Worm (Caenorhabditis elegans) whole organism, L3 larva: ENCODE measurements around the gene tpk-1.

Source experiments
- R02D3.7 ChIP-seq: fragments of 150-350 bp; optimal IDR thresholded peaks from 2 replicates; lab custom pipeline; 2014; ENCODE audit warnings: missing biosample characterization, missing genetic modification characterization
- ZK546.5 ChIP-seq: sonication (generic microtip); optimal IDR thresholded peaks from 2 replicates; lab custom pipeline; 2017; ENCODE audit warnings: missing biosample characterization, missing genetic modification characterization
- aly-2 ChIP-seq: fragments of 150-350 bp; optimal IDR thresholded peaks from 2 replicates; lab custom pipeline; 2014; ENCODE audit warnings: missing biosample characterization, missing genetic modification characterization
- ama-1 ChIP-seq: fragments of 150-350 bp; optimal IDR thresholded peaks from 2 replicates; lab custom pipeline; 2018
- ceh-16 ChIP-seq: sonication (generic microtip); optimal IDR thresholded peaks from 2 replicates; lab custom pipeline; 2017; ENCODE audit warnings: missing biosample characterization, missing genetic modification characterization
- ceh-28 ChIP-seq: fragments of 150-350 bp; optimal IDR thresholded peaks from 2 replicates; lab custom pipeline; 2014; ENCODE audit warnings: missing biosample characterization, missing genetic modification reagents, missing genetic modification characterization
- ceh-82 ChIP-seq: fragments of 150-350 bp; optimal IDR thresholded peaks from 2 replicates; lab custom pipeline; 2014; ENCODE audit warnings: missing biosample characterization, missing genetic modification characterization
- ceh-9 ChIP-seq: sonication (generic microtip); optimal IDR thresholded peaks from 2 replicates; lab custom pipeline; 2018; ENCODE audit warnings: missing biosample characterization, missing genetic modification characterization
- daf-12 ChIP-seq: fragments of 150-350 bp; optimal IDR thresholded peaks from 2 replicates; lab custom pipeline; 2014; ENCODE audit warnings: missing biosample characterization, missing genetic modification reagents, missing genetic modification characterization
- egl-27 ChIP-seq: sonication (generic microtip); optimal IDR thresholded peaks from 4 replicates; lab custom pipeline; 2017; ENCODE audit warnings: missing biosample characterization, missing genetic modification reagents, missing genetic modification characterization
- egl-5 ChIP-seq: fragments of 150-350 bp; optimal IDR thresholded peaks from 2 replicates; lab custom pipeline; 2017; ENCODE audit warnings: missing biosample characterization, missing genetic modification reagents, missing genetic modification characterization, inconsistent platforms
- elt-1 ChIP-seq: fragments of 150-350 bp; optimal IDR thresholded peaks from 2 replicates; lab custom pipeline; 2014; ENCODE audit warnings: missing biosample characterization, missing genetic modification characterization
- elt-2 ChIP-seq: sonication (generic microtip); optimal IDR thresholded peaks from 2 replicates; lab custom pipeline; 2016; ENCODE audit warnings: missing genetic modification reagents, mild to moderate bottlenecking, missing genetic modification characterization, missing compliant biosample characterization
- elt-3 ChIP-seq, 3 experiments: fragments of 150-350 bp in 1 of 3; sonication (generic microtip) in 2 of 3; optimal IDR thresholded peaks; 2 replicates in 2 of 3; 4 replicates in 1 of 3; lab custom pipeline; 2014 to 2017; ENCODE audit warnings: missing biosample characterization in 3 of 3, missing genetic modification characterization in 3 of 3
- eor-1 ChIP-seq, 2 experiments: fragments of 150-350 bp; optimal IDR thresholded peaks; 2 replicates each; lab custom pipeline; 2014 to 2018; ENCODE audit warnings: missing biosample characterization in 2 of 2, missing genetic modification characterization in 2 of 2
- fkh-10 ChIP-seq: sonication (generic microtip); optimal IDR thresholded peaks from 2 replicates; lab custom pipeline; 2017; ENCODE audit warnings: missing biosample characterization, missing genetic modification reagents, missing genetic modification characterization
- fkh-2 ChIP-seq: fragments of 150-350 bp; optimal IDR thresholded peaks from 2 replicates; lab custom pipeline; 2014; ENCODE audit warnings: missing biosample characterization, missing genetic modification reagents, missing genetic modification characterization
- fos-1 ChIP-seq: fragments of 150-350 bp; optimal IDR thresholded peaks from 2 replicates; lab custom pipeline; 2014; ENCODE audit warnings: missing biosample characterization, missing genetic modification characterization
- hmg-11 ChIP-seq: sonication (generic microtip); optimal IDR thresholded peaks from 2 replicates; lab custom pipeline; 2016; ENCODE audit warnings: missing genetic modification characterization, missing compliant biosample characterization
- jun-1 ChIP-seq: fragments of 150-350 bp; optimal IDR thresholded peaks from 2 replicates; lab custom pipeline; 2014; ENCODE audit warnings: missing biosample characterization, missing genetic modification reagents, missing genetic modification characterization
- lin-15B ChIP-seq: fragments of 150-350 bp; optimal IDR thresholded peaks from 2 replicates; lab custom pipeline; 2014; ENCODE audit warnings: missing biosample characterization, missing genetic modification characterization
- lin-39 ChIP-seq: fragments of 150-350 bp; optimal IDR thresholded peaks from 2 replicates; lab custom pipeline; 2018; ENCODE audit warnings: missing biosample characterization, missing genetic modification reagents, missing genetic modification characterization
- lsy-12 ChIP-seq: sonication (generic microtip); optimal IDR thresholded peaks from 2 replicates; lab custom pipeline; 2016; ENCODE audit warnings: mild to moderate bottlenecking, missing genetic modification characterization, missing compliant biosample characterization
- mdl-1 ChIP-seq: fragments of 150-350 bp; optimal IDR thresholded peaks from 2 replicates; lab custom pipeline; 2014; ENCODE audit warnings: missing biosample characterization, missing genetic modification characterization
- mml-1 ChIP-seq: fragments of 150-350 bp; sonication (generic microtip); optimal IDR thresholded peaks from 3 replicates; lab custom pipeline; 2014; ENCODE audit warnings: missing biosample characterization, missing genetic modification characterization
- nfya-1 ChIP-seq: sonication (generic microtip); optimal IDR thresholded peaks from 2 replicates; lab custom pipeline; 2017; ENCODE audit warnings: missing genetic modification characterization, mild to moderate bottlenecking, missing compliant biosample characterization, antibody characterized with exemption, moderate library complexity; ENCODE audit not compliant: insufficient read depth
- nhr-11 ChIP-seq: fragments of 150-350 bp; optimal IDR thresholded peaks from 2 replicates; lab custom pipeline; 2014; ENCODE audit warnings: missing biosample characterization, missing genetic modification characterization
- nhr-12 ChIP-seq: fragments of 150-350 bp; optimal IDR thresholded peaks from 2 replicates; lab custom pipeline; 2014; ENCODE audit warnings: missing biosample characterization, missing genetic modification characterization
- nhr-23 ChIP-seq: fragments of 150-350 bp; optimal IDR thresholded peaks from 2 replicates; lab custom pipeline; 2014; ENCODE audit warnings: missing biosample characterization, missing genetic modification reagents, missing genetic modification characterization
- nhr-237 ChIP-seq: fragments of 150-350 bp; optimal IDR thresholded peaks from 2 replicates; lab custom pipeline; 2014; ENCODE audit warnings: missing biosample characterization, missing genetic modification characterization
- nhr-25 ChIP-seq: sonication (generic microtip); optimal IDR thresholded peaks from 2 replicates; lab custom pipeline; 2017; ENCODE audit warnings: missing biosample characterization, missing genetic modification characterization
- nhr-28 ChIP-seq: fragments of 150-350 bp; optimal IDR thresholded peaks from 2 replicates; lab custom pipeline; 2014; ENCODE audit warnings: missing biosample characterization, missing genetic modification characterization
- nhr-43 ChIP-seq: sonication (generic microtip); optimal IDR thresholded peaks from 2 replicates; lab custom pipeline; 2016; ENCODE audit warnings: mild to moderate bottlenecking, missing genetic modification characterization, missing compliant biosample characterization; ENCODE audit not compliant: poor library complexity, severe bottlenecking
- nhr-67 ChIP-seq: fragments of 150-350 bp; optimal IDR thresholded peaks from 2 replicates; lab custom pipeline; 2014; ENCODE audit warnings: missing biosample characterization, missing genetic modification characterization
- nhr-76 ChIP-seq: fragments of 150-350 bp; sonication (generic microtip); optimal IDR thresholded peaks from 5 replicates; lab custom pipeline; 2014; ENCODE audit warnings: missing biosample characterization, missing genetic modification characterization
- nhr-77 ChIP-seq: fragments of 150-350 bp; optimal IDR thresholded peaks from 2 replicates; lab custom pipeline; 2014; ENCODE audit warnings: missing biosample characterization, missing genetic modification characterization
- pha-4 ChIP-seq: fragments of 150-350 bp; optimal IDR thresholded peaks from 2 replicates; lab custom pipeline; 2014; ENCODE audit warnings: missing biosample characterization, missing genetic modification reagents, missing genetic modification characterization
- pqm-1 ChIP-seq: fragments of 150-350 bp; optimal IDR thresholded peaks from 2 replicates; lab custom pipeline; 2017; ENCODE audit warnings: missing biosample characterization, missing genetic modification characterization, inconsistent platforms
- sea-2 ChIP-seq: fragments of 150-350 bp; sonication (generic microtip); optimal IDR thresholded peaks from 4 replicates; lab custom pipeline; 2014; ENCODE audit warnings: missing biosample characterization, missing genetic modification reagents, missing genetic modification characterization
- skn-1 ChIP-seq: fragments of 150-350 bp; optimal IDR thresholded peaks from 2 replicates; lab custom pipeline; 2014; ENCODE audit warnings: missing biosample characterization, missing genetic modification characterization
- snpc-4 ChIP-seq: fragments of 150-350 bp; optimal IDR thresholded peaks from 2 replicates; lab custom pipeline; 2014; ENCODE audit warnings: missing biosample characterization, missing genetic modification characterization
- tbx-2 ChIP-seq: sonication (generic microtip); optimal IDR thresholded peaks from 2 replicates; lab custom pipeline; 2016; ENCODE audit warnings: mild to moderate bottlenecking, missing genetic modification characterization, missing compliant biosample characterization
- unc-39 ChIP-seq: sonication (generic microtip); optimal IDR thresholded peaks from 4 replicates; lab custom pipeline; 2017; ENCODE audit warnings: missing biosample characterization, missing genetic modification characterization
- unc-62 ChIP-seq: fragments of 150-350 bp; sonication (generic microtip); optimal IDR thresholded peaks from 4 replicates; lab custom pipeline; 2014; ENCODE audit warnings: missing biosample characterization, missing genetic modification reagents, missing genetic modification characterization
- zag-1 ChIP-seq: fragments of 150-350 bp; optimal IDR thresholded peaks from 2 replicates; lab custom pipeline; 2014; ENCODE audit warnings: missing biosample characterization, missing genetic modification characterization
- ztf-11 ChIP-seq: fragments of 150-350 bp; optimal IDR thresholded peaks from 2 replicates; lab custom pipeline; 2014; ENCODE audit warnings: missing biosample characterization, missing genetic modification characterization
- ztf-4 ChIP-seq: fragments of 150-350 bp; optimal IDR thresholded peaks from 2 replicates; lab custom pipeline; 2014; ENCODE audit warnings: missing biosample characterization, missing genetic modification characterization

Gene tpk-1

DNA sequence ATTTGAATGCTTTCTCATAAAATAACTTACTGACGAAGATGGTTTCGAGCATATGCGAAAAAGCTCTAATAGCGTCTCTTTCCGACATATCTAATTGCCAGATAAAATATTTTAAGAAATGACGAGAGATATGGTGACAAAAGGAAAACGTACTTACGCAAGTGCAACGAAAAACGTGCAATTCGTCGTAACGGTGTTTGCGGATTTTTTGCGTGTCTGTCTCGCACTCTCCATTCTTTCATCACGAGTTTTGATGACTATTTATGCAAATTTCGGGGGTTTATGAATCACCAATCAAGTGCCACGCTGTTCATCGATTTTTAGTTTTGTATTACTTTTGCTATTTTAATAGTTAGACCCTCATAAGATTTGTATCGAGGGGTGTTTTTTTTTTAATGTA is 23.0 kb upstream of the tpk-1 start, which contains the start of gene ZK637.14:
Gene ZK637.14, minus strand, starts transcription at position 201 of the 400 bp plus-strand sequence.
- TF ChIP-seq fkh-2 (tag; lab: Kevin White, UChicago) (no peak), nhr-237 (tag; lab: Kevin White, UChicago) (no peak), ama-1 (no peak), skn-1 (tag; lab: Kevin White, UChicago) (peak; percentile 92), nhr-77 (tag; lab: Kevin White, UChicago) (no peak), nhr-11 (tag; lab: Kevin White, UChicago) (no peak), zag-1 (tag; lab: Kevin White, UChicago) (no peak), fos-1 (tag; lab: Kevin White, UChicago) (no peak), eor-1 (tag; optimal IDR thresholded peaks at IDR 0.05; lab: Kevin White, UChicago) (no peak), nhr-12 (no peak), daf-12 (tag; lab: Kevin White, UChicago) (no peak), R02D3.7 (tag; lab: Kevin White, UChicago) (no peak), lin-15B (tag; lab: Kevin White, UChicago) (peak; percentile 49), sea-2 (GFP tag; lab: Kevin White, UChicago) (no peak), elt-2 (peak; percentile 30), jun-1 (tag; lab: Kevin White, UChicago) (peak; percentile 41), nhr-23 (peak; percentile 19), nhr-25 (peak; percentile 22), unc-62 (GFP tag; lab: Kevin White, UChicago) (no peak), egl-5 (tag; lab: Kevin White, UChicago) (peak; percentile 20), mdl-1 (tag; lab: Kevin White, UChicago) (no peak), mml-1 (no peak), ceh-9 (no peak), egl-27 (tag; lab: Kevin White, UChicago) (no peak), ceh-28 (no peak), nhr-67 (tag; lab: Kevin White, UChicago) (no peak), ceh-16 (tag; lab: Kevin White, UChicago) (no peak), elt-1 (no peak), ceh-82 (tag; lab: Kevin White, UChicago) (no peak), unc-39 (tag; lab: Kevin White, UChicago) (no peak), ZK546.5 (tag; lab: Kevin White, UChicago) (no peak), pha-4 (peak; percentile 59), elt-3 (tag; optimal IDR thresholded peaks at IDR 0.05; lab: Kevin White, UChicago) (no peak), ztf-4 (tag; lab: Kevin White, UChicago) (no peak), aly-2 (tag; lab: Kevin White, UChicago) (no peak), ztf-11 (tag; lab: Kevin White, UChicago) (no peak), nhr-76 (tag; lab: Kevin White, UChicago) (no peak), tbx-2 (no peak), nfya-1 (tag; lab: Kevin White, UChicago) (peak; percentile 77), nhr-28 (tag; lab: Kevin White, UChicago) (no peak), lsy-12 (tag; lab: Kevin White, UChicago) (no peak), pqm-1 (tag; lab: Kevin White, UChicago) (peak; percentile 65), nhr-43 (tag; lab: Kevin White, UChicago) (no peak), lin-39 (tag; lab: Kevin White, UChicago) (peak; percentile 8), snpc-4 (peak; percentile 47), hmg-11 (tag; lab: Kevin White, UChicago) (peak; percentile 26), fkh-10 (GFP tag; lab: Kevin White, UChicago) (no peak)
